Worm (Caenorhabditis elegans) whole organism, young adult: Measurements from ENCODE around the gene tsp-12.

Experiments used
- F23B12.7 ChIP-seq: sonication (generic microtip); optimal IDR thresholded peaks from 2 replicates; lab custom pipeline; 2017; ENCODE audit warnings: missing genetic modification characterization, mild to moderate bottlenecking, missing compliant biosample characterization, antibody characterized with exemption, moderate library complexity; ENCODE audit not compliant: insufficient read depth
- Y53F4B.3 ChIP-seq: fragments of 200-800 bp; sonication (Bioruptor generic); IDR thresholded peaks from 2 replicates; pipeline ENCODE4 v1.3.6; 2022; ENCODE audit warnings: missing genetic modification reagents, missing genetic modification characterization, missing compliant biosample characterization
- Y95B8A.8 ChIP-seq: fragments of 200-800 bp; sonication (Bioruptor generic); IDR thresholded peaks from 2 replicates; pipeline ENCODE4 v1.3.6; 2022; ENCODE audit warnings: missing genetic modification reagents, missing genetic modification characterization, missing compliant biosample characterization
- ama-1 ChIP-seq, 3 experiments: fragments of 150-350 bp in 1 of 3; sonication (generic microtip) in 2 of 3; optimal IDR thresholded peaks; 2 replicates each; lab custom pipeline; 2014 to 2018; ENCODE audit warnings: missing biosample characterization in 2 of 3, missing genetic modification characterization in 2 of 3, missing genetic modification reagents in 2 of 3
- attf-5 ChIP-seq: fragments of 200-800 bp; sonication (Bioruptor generic); optimal IDR thresholded peaks from 2 replicates; lab custom pipeline; 2018; ENCODE audit warnings: mild to moderate bottlenecking, missing genetic modification characterization, missing compliant biosample characterization
- egl-18 ChIP-seq: fragments of 200-800 bp; sonication (Bioruptor generic); IDR thresholded peaks from 2 replicates; pipeline ENCODE4 v1.3.6; 2022; ENCODE audit warnings: missing genetic modification reagents, missing genetic modification characterization, missing compliant biosample characterization
- nhr-120 ChIP-seq: fragments of 200-800 bp; sonication (Bioruptor generic); IDR thresholded peaks from 2 replicates; pipeline ENCODE4 v1.3.6; 2022; ENCODE audit warnings: missing genetic modification characterization, missing compliant biosample characterization
- nhr-90 ChIP-seq: sonication (generic microtip); optimal IDR thresholded peaks from 2 replicates; lab custom pipeline; 2016; ENCODE audit warnings: missing genotype, mild to moderate bottlenecking, missing genetic modification characterization, missing compliant biosample characterization
- snpc-4 ChIP-seq, 5 experiments: fragments of 150-350 bp in 1 of 5; sonication (generic microtip) in 4 of 5; optimal IDR thresholded peaks; 2 replicates each; lab custom pipeline; 2014 to 2018; ENCODE audit warnings: missing genetic modification characterization in 5 of 5, missing biosample characterization in 3 of 5, antibody characterized with exemption in 2 of 5, mild to moderate bottlenecking in 2 of 5, missing compliant biosample characterization in 2 of 5, missing genotype in 2 of 5, moderate library complexity in 2 of 5, missing genetic modification reagents in 1 of 5
- unc-62 ChIP-seq: fragments of 150-350 bp; optimal IDR thresholded peaks from 2 replicates; lab custom pipeline; 2014; ENCODE audit warnings: missing biosample characterization, missing genetic modification reagents, missing genetic modification characterization
- ztf-28 ChIP-seq: fragments of 200-800 bp; sonication (Bioruptor generic); IDR thresholded peaks from 2 replicates; pipeline ENCODE4 v1.3.6; 2022; ENCODE audit warnings: missing genetic modification reagents, missing genetic modification characterization, missing compliant biosample characterization
- ztf-3 ChIP-seq: fragments of 200-800 bp; sonication (Bioruptor generic); optimal IDR thresholded peaks from 2 replicates; lab custom pipeline; 2018; ENCODE audit warnings: mild to moderate bottlenecking, missing genetic modification characterization, missing compliant biosample characterization

ce11 chrIV:10140143-10140542 is 10.3 kb downstream of the tsp-12 start, which contains the start of gene gst-3:
- TF ChIP-seq unc-62 (GFP tag; lab: Kevin White, UChicago): no peak
- TF ChIP-seq ztf-28: no peak
- no peak for TF ChIP-seq Y95B8A.8 (GFP tag; lab: Robert Waterston, UW)
- no peak for TF ChIP-seq nhr-120 (GFP tag; lab: Robert Waterston, UW)
- no peak for TF ChIP-seq egl-18
- TF ChIP-seq ama-1 (optimal IDR thresholded peaks at IDR 0.05; lab: Kevin White, UChicago): no peak
- TF ChIP-seq ama-1 (GFP tag; optimal IDR thresholded peaks at IDR 0.05; lab: Kevin White, UChicago): no peak
- TF ChIP-seq F23B12.7 (tag; lab: Kevin White, UChicago): no peak
- no peak for TF ChIP-seq snpc-4 (GFP tag; optimal IDR thresholded peaks at IDR 0.05; lab: Kevin White, UChicago)
- no peak for TF ChIP-seq snpc-4 (tag; optimal IDR thresholded peaks at IDR 0.05; lab: Kevin White, UChicago)
- TF ChIP-seq attf-5: no peak
- no peak for TF ChIP-seq ztf-3
- TF ChIP-seq nhr-90 (tag; lab: Kevin White, UChicago): no peak
- no peak for TF ChIP-seq Y53F4B.3 (GFP tag; lab: Robert Waterston, UW)
